Fruit fly (Drosophila melanogaster) whole organism, larva: ENCODE results near the gene CD98hc.

Source experiments
- noc ChIP-seq: fragments of 200-800 bp; sonication (Bioruptor generic); optimal IDR thresholded peaks from 3 replicates; lab custom pipeline; 2019; ENCODE audit warnings: missing biosample characterization, mild to moderate bottlenecking, missing genetic modification characterization, moderate library complexity

CD98hc gene

dm6 chr3R:7978379-7979009, at the start of gene CD98hc, which contains the start of gene Os-C:
Gene CD98hc (minus strand): TSS chr3R:7978428.
Gene Os-C (plus strand): TSS chr3R:7978959.
- TF ChIP-seq noc (tag; lab: Kevin White, UChicago), result no peak

dm6 chr3R:8027203-8027688, 49.0 kb upstream of the CD98hc start:
- peak; percentile 69 for TF ChIP-seq noc (tag; lab: Kevin White, UChicago)

- TF ChIP-seq noc (tag; lab: Kevin White, UChicago), result no peak
These were observed 48.3 kb upstream of the CD98hc start for dm6 chr3R:8026515-8026914.

DNA sequence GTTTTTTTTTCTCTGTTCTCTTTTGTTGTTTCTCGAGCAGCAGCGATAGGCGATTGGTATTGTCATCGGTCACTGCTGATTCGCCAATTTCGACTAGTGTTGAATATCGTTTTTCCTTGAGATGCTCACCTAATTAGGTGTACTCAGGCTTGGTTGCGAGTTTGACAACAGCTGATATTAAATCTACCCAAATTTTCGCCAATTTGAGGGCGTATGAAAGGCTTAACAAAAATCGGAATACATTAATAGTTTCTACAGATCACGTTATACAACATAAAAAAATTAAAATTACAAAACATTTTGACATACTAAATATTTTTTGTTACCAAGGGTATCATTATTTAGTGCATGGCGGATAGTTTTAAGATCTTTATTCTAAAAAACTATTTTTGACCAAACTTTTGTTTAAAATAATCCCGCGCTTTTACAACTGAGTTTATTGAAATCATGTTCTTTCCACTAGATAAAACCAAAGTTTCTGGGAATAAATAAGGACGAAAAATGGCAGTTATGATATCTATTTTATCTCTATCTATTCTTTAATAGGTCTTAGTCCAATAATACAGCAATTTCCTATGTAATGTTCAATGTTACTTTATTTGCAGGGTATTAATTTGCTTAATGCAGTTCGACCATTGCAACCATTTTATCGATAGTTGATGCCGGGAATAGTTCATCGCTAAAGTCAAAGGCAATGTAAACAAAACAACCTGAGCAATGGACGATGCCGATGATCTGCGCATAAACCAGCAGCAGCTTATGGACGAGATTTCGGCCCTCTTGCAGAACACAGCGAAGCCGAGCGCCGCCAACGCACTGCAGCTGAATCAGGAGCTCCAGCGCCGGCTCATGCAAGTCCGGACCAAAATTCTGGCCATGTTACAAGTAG, 35.1 kb upstream of the CD98hc start, which contains the start of the genes CG10435 and Pbp95:
Gene CG10435, minus strand, starts transcription at position 81 of the 889 bp plus-strand sequence.
Gene Pbp95, plus strand, starts transcription at position 671 of the 889 bp plus-strand sequence.
- TF ChIP-seq noc (tag; lab: Kevin White, UChicago), result no peak

- no peak for TF ChIP-seq noc (tag; lab: Kevin White, UChicago)
These were observed 30.9 kb upstream of the CD98hc start, which contains the start of the genes CG11052 and CG3223 for dm6 chr3R:8009080-8009620. Gene CG11052 (minus strand): TSS chr3R:8009297. Gene CG3223 (plus strand): TSS chr3R:8009400.

dm6 chr3R:8007595-8008255, 29.5 kb upstream of the CD98hc start, which contains the start of gene CG2767:
Gene CG2767 (minus strand): TSS chr3R:8008110.
- TF ChIP-seq noc (tag; lab: Kevin White, UChicago), result no peak

DNA sequence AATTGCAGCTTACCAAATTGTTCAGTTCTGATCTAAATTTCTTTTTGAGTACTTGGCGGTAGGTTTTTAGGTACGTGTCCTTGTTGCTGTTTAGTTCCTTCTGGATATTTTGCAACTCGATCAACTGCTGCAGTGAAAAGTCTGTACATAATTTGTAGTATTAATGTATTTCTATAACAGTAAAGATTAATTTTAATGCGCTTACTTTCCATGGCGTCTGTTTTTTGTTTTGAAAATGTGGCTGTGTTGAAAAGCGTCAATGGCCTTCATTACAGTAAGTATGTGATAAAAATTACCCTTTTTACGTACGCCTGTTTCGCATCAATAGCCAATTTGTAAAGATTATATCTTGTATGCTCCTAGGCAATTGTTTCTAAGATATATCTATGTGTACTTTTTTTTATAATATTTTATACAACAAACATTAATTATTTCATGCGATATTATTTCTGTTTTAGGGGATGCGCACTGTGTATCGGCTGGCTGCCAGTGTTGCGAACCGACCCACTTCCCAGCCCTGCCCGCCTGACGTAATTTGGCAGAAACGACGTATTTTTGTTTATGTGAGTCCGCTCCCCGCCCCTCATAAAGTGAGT, 22.9 kb upstream of the CD98hc start, which contains the start of the genes Kmn2 and CG2698:
Gene Kmn2, minus strand, starts transcription at position 236 of the 596 bp plus-strand sequence.
Gene CG2698, plus strand, starts transcription at position 489 of the 596 bp plus-strand sequence.
- TF ChIP-seq noc (tag; lab: Kevin White, UChicago), result peak; percentile 96

- no peak for TF ChIP-seq noc (tag; lab: Kevin White, UChicago)
These were observed 21.4 kb upstream of the CD98hc start, which contains the start of gene PIG-H for dm6 chr3R:7999530-8000116. Gene PIG-H (plus strand): TSS chr3R:7999832.

DNA sequence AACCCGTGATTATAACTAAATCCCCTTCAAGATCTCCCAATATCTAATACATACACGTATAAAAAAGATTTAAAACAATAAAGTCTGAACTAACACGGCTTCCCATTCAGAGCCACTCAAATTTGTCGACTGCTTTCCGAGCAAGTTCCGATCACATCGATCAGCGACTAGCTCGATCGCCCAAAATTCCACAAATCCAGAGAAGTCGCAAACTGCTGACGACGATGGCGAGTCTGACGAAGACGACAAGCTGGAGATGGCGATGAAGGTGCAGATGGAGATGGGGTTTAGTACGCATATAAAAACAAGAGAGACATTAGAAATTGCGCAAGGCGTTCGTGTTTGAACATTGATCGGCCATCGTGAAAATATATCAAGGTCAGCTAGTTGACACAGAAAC, 20.6 kb upstream of the CD98hc start:
- no peak for TF ChIP-seq noc (tag; lab: Kevin White, UChicago)

DNA sequence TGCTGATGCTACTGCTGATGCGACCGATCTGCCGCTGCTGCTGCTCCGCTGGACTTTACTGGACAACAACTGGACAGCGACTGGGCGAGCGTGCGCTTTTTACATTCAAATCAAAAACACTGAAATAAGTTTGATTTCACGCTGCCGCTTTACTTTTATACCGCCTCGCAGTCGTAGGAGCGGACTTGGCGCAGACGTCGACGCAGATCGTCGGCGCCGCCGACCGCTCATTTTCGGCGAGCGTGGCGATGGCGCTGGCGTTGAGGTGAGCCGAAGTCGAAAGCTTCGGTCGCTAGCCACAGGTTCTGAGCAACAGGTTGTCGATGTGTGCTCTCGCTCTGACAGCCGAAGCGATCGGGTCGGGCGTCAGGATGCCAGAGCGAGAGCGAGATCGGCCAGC, 17.5 kb upstream of the CD98hc start, which contains the start of gene Elovl7:
Gene Elovl7, minus strand, starts transcription at position 131 of the 400 bp plus-strand sequence.
- no peak for TF ChIP-seq noc (tag; lab: Kevin White, UChicago)

dm6 chr3R:7994629-7995028, 16.4 kb upstream of the CD98hc start:
- TF ChIP-seq noc (tag; lab: Kevin White, UChicago), result no peak

- TF ChIP-seq noc (tag; lab: Kevin White, UChicago), result no peak
These were observed 15.3 kb upstream of the CD98hc start for dm6 chr3R:7993506-7993905.

DNA sequence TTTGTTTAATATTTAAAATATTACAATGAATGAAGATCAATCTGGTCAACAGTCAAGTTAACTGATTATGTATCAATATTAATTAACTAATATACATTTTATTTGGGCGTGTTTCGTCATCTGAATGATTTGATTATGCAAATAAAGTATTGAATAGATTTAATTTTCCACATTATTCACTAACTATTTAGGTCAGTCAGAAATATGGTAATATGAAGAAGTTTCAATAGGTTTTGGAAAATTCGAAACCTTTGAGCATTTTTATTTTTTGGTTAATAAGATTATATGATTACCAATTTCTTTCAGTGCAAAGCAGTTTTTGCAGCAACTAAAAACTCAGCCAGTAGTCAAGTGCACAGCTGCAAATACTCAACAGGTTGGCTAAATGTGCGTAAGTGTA, 13.9 kb upstream of the CD98hc start:
- TF ChIP-seq noc (tag; lab: Kevin White, UChicago), result no peak

DNA sequence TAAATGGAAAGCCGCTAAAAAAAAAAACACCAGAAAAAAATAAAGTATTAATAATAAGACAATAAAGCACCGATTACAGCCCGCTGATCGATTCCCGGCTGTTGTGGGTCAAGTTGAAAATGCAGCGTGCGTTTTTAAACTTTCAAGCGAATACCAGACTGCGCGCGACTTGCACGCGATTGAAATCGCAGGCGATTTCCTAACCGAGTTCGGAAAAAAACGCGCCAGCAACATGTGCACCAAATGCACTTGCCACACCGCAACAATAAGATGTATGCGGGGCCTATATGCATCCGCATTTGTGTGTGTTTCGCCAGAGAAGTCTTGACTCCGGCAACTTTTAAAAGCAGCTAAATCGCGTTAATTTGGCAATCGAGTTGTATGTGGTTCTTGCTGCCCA, 13.2 kb upstream of the CD98hc start:
- no peak for TF ChIP-seq noc (tag; lab: Kevin White, UChicago)
